Worm (Caenorhabditis elegans): ENCODE measurements around the gene W10G11.2.

The W10G11.2 gene

ce11 chrII:3561561-3561960 is at the start of gene W10G11.2:
W10G11.2 (minus strand) TSS chrII:3561661.
- no peak for TF ChIP-seq ztf-29 (GFP tag; IDR thresholded peaks at IDR 0.05)
- no peak for TF ChIP-seq ztf-23 (GFP tag; IDR thresholded peaks at IDR 0.05)
- TF ChIP-seq T22C8.4 (GFP tag; IDR thresholded peaks at IDR 0.05) = no peak
- no peak for TF ChIP-seq tab-1 (GFP tag; IDR thresholded peaks at IDR 0.05)
- TF ChIP-seq klf-2 (GFP tag; conservative IDR thresholded peaks at IDR 0.05) = no peak
- TF ChIP-seq flt-1 (GFP tag; IDR thresholded peaks at IDR 0.05) = no peak
- no peak for TF ChIP-seq ref-1 (GFP tag; conservative IDR thresholded peaks at IDR 0.05)
- no peak for TF ChIP-seq med-1 (GFP tag; optimal IDR thresholded peaks at IDR 0.05; ENCODE audit: insufficient read depth)
- TF ChIP-seq cog-1 (tag; optimal IDR thresholded peaks at IDR 0.05) = no peak

ce11 chrII:3609764-3610163 is 48.3 kb upstream of the W10G11.2 start, which contains the start of gene Y49F6A.5:
Y49F6A.5 (minus strand) TSS chrII:3609864.
- TF ChIP-seq ref-1 (GFP tag; conservative IDR thresholded peaks at IDR 0.05) = no peak

DNA sequence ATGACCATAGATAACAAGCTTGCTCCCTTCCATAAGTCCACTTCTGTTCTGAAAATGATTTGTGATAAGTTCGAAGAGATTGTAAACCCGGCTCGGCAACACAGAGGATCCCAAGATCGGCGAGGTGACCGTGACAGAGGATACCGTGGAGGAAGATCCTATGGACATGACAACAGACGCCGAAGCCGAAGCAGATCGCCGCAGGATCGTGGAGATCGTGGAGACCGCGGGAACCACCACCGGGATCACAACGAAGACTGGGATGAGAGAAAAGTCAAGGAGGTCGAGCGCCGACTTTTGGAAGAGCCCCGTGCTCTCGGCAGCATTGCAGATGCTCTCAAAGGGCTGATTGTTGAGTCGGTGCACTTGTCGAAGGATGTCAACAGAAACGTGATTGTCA is 43.1 kb upstream of the W10G11.2 start:
- TF ChIP-seq flt-1 (GFP tag; IDR thresholded peaks at IDR 0.05) (no peak), med-1 (GFP tag; optimal IDR thresholded peaks at IDR 0.05; ENCODE audit: insufficient read depth) (no peak), tab-1 (GFP tag; IDR thresholded peaks at IDR 0.05) (no peak), cog-1 (tag; optimal IDR thresholded peaks at IDR 0.05) (no peak), ref-1 (GFP tag; conservative IDR thresholded peaks at IDR 0.05) (no peak), ztf-23 (GFP tag; IDR thresholded peaks at IDR 0.05) (no peak), klf-2 (GFP tag; conservative IDR thresholded peaks at IDR 0.05) (no peak), T22C8.4 (GFP tag; IDR thresholded peaks at IDR 0.05) (no peak), ztf-29 (GFP tag; IDR thresholded peaks at IDR 0.05) (no peak)

DNA sequence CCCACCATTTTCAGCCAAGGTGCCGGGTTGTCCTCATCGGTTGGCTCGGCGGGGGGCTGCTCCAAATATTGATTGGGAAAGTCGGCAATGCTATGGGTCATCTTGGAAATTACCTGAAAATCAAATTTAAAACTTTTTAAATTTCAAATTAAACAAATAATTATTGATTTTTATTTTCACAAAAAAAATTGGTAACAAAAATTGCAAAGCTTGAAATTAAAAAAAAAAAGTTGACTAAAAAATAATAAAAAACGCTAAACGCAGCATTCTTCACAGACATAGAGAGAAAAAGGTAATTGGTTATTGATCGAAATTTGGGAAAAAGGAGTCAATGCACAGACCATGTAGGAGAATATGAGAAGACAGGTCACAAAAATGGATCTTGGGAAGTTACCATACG is 37.3 kb upstream of the W10G11.2 start, which contains the start of gene Y49F6A.11:
Gene Y49F6A.11 (minus strand): TSS at position 101 of the 400 bp plus-strand sequence.
- TF ChIP-seq cog-1 (tag; optimal IDR thresholded peaks at IDR 0.05) = no peak
- TF ChIP-seq ztf-29 (GFP tag; IDR thresholded peaks at IDR 0.05) = no peak
- no peak for TF ChIP-seq ztf-23 (GFP tag; IDR thresholded peaks at IDR 0.05)
- TF ChIP-seq ref-1 (GFP tag; conservative IDR thresholded peaks at IDR 0.05) = no peak
- no peak for TF ChIP-seq flt-1 (GFP tag; IDR thresholded peaks at IDR 0.05)
- no peak for TF ChIP-seq tab-1 (GFP tag; IDR thresholded peaks at IDR 0.05)
- TF ChIP-seq T22C8.4 (GFP tag; IDR thresholded peaks at IDR 0.05) = no peak
- TF ChIP-seq klf-2 (GFP tag; conservative IDR thresholded peaks at IDR 0.05) = no peak
- no peak for TF ChIP-seq med-1 (GFP tag; optimal IDR thresholded peaks at IDR 0.05; ENCODE audit: insufficient read depth)

ce11 chrII:3595339-3595738 is 33.9 kb upstream of the W10G11.2 start, which contains the start of gene Y49F6A.12:
Y49F6A.12 (plus strand) TSS chrII:3595639.
- TF ChIP-seq cog-1 (tag; optimal IDR thresholded peaks at IDR 0.05) (no peak), med-1 (GFP tag; optimal IDR thresholded peaks at IDR 0.05; ENCODE audit: insufficient read depth) (no peak), klf-2 (GFP tag; conservative IDR thresholded peaks at IDR 0.05) (no peak), T22C8.4 (GFP tag; IDR thresholded peaks at IDR 0.05) (no peak), tab-1 (GFP tag; IDR thresholded peaks at IDR 0.05) (no peak), ztf-29 (GFP tag; IDR thresholded peaks at IDR 0.05) (no peak), flt-1 (GFP tag; IDR thresholded peaks at IDR 0.05) (no peak), ref-1 (GFP tag; conservative IDR thresholded peaks at IDR 0.05) (no peak), ztf-23 (GFP tag; IDR thresholded peaks at IDR 0.05) (no peak)

ce11 chrII:3583402-3583801 is 21.9 kb upstream of the W10G11.2 start, which contains the start of gene srh-60:
srh-60 (plus strand) TSS chrII:3583702.
- TF ChIP-seq T22C8.4 (GFP tag; IDR thresholded peaks at IDR 0.05) (no peak), med-1 (GFP tag; optimal IDR thresholded peaks at IDR 0.05; ENCODE audit: insufficient read depth) (no peak), ztf-23 (GFP tag; IDR thresholded peaks at IDR 0.05) (no peak), flt-1 (GFP tag; IDR thresholded peaks at IDR 0.05) (no peak), tab-1 (GFP tag; IDR thresholded peaks at IDR 0.05) (no peak), cog-1 (tag; optimal IDR thresholded peaks at IDR 0.05) (no peak), klf-2 (GFP tag; conservative IDR thresholded peaks at IDR 0.05) (no peak), ztf-29 (GFP tag; IDR thresholded peaks at IDR 0.05) (no peak), ref-1 (GFP tag; conservative IDR thresholded peaks at IDR 0.05) (no peak)

DNA sequence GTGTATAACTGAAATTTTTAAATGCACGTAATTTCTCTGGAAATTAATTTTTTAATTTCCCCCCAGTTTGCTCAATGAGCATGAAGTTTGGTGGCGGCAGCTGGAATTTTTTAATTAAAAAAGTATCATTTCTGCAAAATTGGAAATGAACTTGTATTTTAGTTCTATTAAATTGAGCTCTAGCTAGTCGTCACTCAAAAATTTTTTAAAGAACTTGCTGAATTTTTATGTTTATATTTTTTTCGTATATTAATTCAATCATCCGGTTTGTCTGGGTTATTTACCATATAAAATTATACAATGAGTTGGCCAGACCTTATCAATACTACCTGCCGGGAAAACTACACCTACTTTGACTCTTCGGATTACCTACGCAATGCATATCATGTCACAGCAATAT is 20.3 kb upstream of the W10G11.2 start, which contains the start of gene srh-59:
Gene srh-59 (plus strand): TSS at position 301 of the 400 bp plus-strand sequence.
- TF ChIP-seq ztf-29 (GFP tag; IDR thresholded peaks at IDR 0.05) (no peak), tab-1 (GFP tag; IDR thresholded peaks at IDR 0.05) (no peak), flt-1 (GFP tag; IDR thresholded peaks at IDR 0.05) (no peak), ref-1 (GFP tag; conservative IDR thresholded peaks at IDR 0.05) (no peak), T22C8.4 (GFP tag; IDR thresholded peaks at IDR 0.05) (no peak), cog-1 (tag; optimal IDR thresholded peaks at IDR 0.05) (no peak), klf-2 (GFP tag; conservative IDR thresholded peaks at IDR 0.05) (no peak)

DNA sequence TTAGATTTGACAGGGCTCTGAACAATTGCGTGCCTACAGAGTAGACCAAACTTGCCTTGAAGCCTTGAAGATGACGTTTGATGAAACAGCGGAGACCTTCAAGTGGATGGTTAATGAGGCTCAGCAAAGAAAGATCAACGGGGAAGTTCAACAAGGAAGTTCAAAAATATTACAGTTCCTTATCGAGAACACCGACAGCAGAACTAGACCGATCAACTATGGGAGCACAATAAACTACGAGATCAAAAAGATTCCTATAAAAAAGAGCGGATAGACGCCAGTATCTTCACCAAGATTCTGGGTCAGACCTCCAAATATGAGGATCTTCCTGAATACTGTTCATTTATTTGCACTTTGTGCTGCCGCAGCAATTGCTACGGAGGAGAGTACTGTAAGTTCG is 18.3 kb upstream of the W10G11.2 start, which contains the start of gene clec-134:
Gene clec-134 (plus strand): TSS at position 301 of the 400 bp plus-strand sequence.
- no peak for TF ChIP-seq ztf-29 (GFP tag; IDR thresholded peaks at IDR 0.05)
- no peak for TF ChIP-seq tab-1 (GFP tag; IDR thresholded peaks at IDR 0.05)
- no peak for TF ChIP-seq klf-2 (GFP tag; conservative IDR thresholded peaks at IDR 0.05)
- no peak for TF ChIP-seq ztf-23 (GFP tag; IDR thresholded peaks at IDR 0.05)

DNA sequence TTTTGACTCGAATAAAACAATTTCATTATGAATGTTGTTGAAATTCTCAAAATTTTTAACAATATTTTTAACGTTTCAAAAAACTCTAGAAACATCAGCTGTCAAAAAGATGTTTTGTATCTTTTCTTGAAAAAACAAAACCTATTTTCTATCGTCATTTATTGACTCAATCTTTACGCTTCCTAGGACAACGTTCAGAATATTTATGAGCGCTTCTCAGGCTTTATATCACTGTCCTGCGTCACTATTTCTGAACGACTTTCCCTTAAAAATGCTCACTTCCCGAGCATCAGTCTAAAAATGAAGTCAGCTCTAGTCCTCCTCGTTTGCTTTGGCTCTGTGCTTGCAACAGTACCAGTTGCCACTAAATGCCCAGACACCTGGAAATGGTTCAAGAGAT is 16.7 kb upstream of the W10G11.2 start, which contains the start of gene clec-133:
Gene clec-133 (plus strand): TSS at position 301 of the 400 bp plus-strand sequence.
- TF ChIP-seq ztf-29 (GFP tag; IDR thresholded peaks at IDR 0.05) (no peak), T22C8.4 (GFP tag; IDR thresholded peaks at IDR 0.05) (no peak), klf-2 (GFP tag; conservative IDR thresholded peaks at IDR 0.05) (no peak)

ce11 chrII:3576742-3577141 is 15.3 kb upstream of the W10G11.2 start, which contains the start of gene clec-132:
clec-132 (plus strand) TSS chrII:3577042.
- TF ChIP-seq tab-1 (GFP tag; IDR thresholded peaks at IDR 0.05) = no peak
- TF ChIP-seq ref-1 (GFP tag; conservative IDR thresholded peaks at IDR 0.05) = no peak
- TF ChIP-seq ztf-23 (GFP tag; IDR thresholded peaks at IDR 0.05) = no peak
- TF ChIP-seq med-1 (GFP tag; optimal IDR thresholded peaks at IDR 0.05; ENCODE audit: insufficient read depth) = no peak
- TF ChIP-seq cog-1 (tag; optimal IDR thresholded peaks at IDR 0.05) = no peak
